Fruit fly (Drosophila melanogaster) whole organism, embryonic: ENCODE measurements around the gene CG31122.

Experiments
- Ada2b ChIP-seq: fragments of 200-800 bp; sonication (Bioruptor generic); IDR thresholded peaks from 2 replicates; pipeline ENCODE4 v1.3.6; 2022; ENCODE audit warnings: missing biosample characterization, missing genetic modification characterization
- CG10462 ChIP-seq: fragments of 200-800 bp; sonication (Bioruptor generic); optimal IDR thresholded peaks from 2 replicates; lab custom pipeline; 2016; ENCODE audit warnings: missing biosample characterization, missing genetic modification characterization
- CG10565 ChIP-seq: fragments of 200-800 bp; sonication (Bioruptor generic); optimal IDR thresholded peaks from 3 replicates; lab custom pipeline; 2016; ENCODE audit warnings: missing biosample characterization, mild to moderate bottlenecking, missing genetic modification characterization
- CG10654 ChIP-seq: fragments of 200-800 bp; sonication (Bioruptor generic); optimal IDR thresholded peaks from 2 replicates; lab custom pipeline; 2016; ENCODE audit warnings: missing biosample characterization, missing genetic modification characterization
- CG12219 ChIP-seq: fragments of 200-800 bp; sonication (Bioruptor generic); optimal IDR thresholded peaks from 3 replicates; lab custom pipeline; 2018; ENCODE audit warnings: missing biosample characterization, mild to moderate bottlenecking, missing genetic modification characterization
- CG12659 ChIP-seq: fragments of 200-800 bp; sonication (Bioruptor generic); optimal IDR thresholded peaks from 3 replicates; lab custom pipeline; 2017; ENCODE audit warnings: mild to moderate bottlenecking, missing biosample characterization, missing genetic modification reagents, missing genetic modification characterization
- CG13894 ChIP-seq: fragments of 200-800 bp; sonication (Bioruptor generic); optimal IDR thresholded peaks from 3 replicates; lab custom pipeline; 2018; ENCODE audit warnings: missing biosample characterization, mild to moderate bottlenecking, missing genetic modification characterization, moderate library complexity
- CG14014 ChIP-seq: fragments of 200-800 bp; sonication (Bioruptor generic); IDR thresholded peaks from 2 replicates; pipeline ENCODE4 v1.3.6; 2022; ENCODE audit warnings: missing biosample characterization, missing genetic modification characterization
- CG14441 ChIP-seq: fragments of 200-800 bp; sonication (Bioruptor generic); IDR thresholded peaks from 2 replicates; pipeline ENCODE4 v1.3.6; 2022; ENCODE audit warnings: missing biosample characterization, missing genetic modification characterization
- CG14667 ChIP-seq: fragments of 200-800 bp; sonication (Bioruptor generic); IDR thresholded peaks from 2 replicates; pipeline ENCODE4 v1.3.6; 2022; ENCODE audit warnings: missing biosample characterization, missing genetic modification characterization
- CG15011 ChIP-seq: fragments of 200-800 bp; sonication (Bioruptor generic); optimal IDR thresholded peaks from 3 replicates; lab custom pipeline; 2018; ENCODE audit warnings: missing biosample characterization, mild to moderate bottlenecking, missing genetic modification characterization
- CG15696 ChIP-seq: fragments of 200-800 bp; sonication (Bioruptor generic); optimal IDR thresholded peaks from 2 replicates; lab custom pipeline; 2019; ENCODE audit warnings: missing biosample characterization, mild to moderate bottlenecking, missing genetic modification characterization, moderate library complexity
- CG17359 ChIP-seq: fragments of 200-800 bp; sonication (Bioruptor generic); optimal IDR thresholded peaks from 3 replicates; lab custom pipeline; 2018; ENCODE audit warnings: missing biosample characterization, mild to moderate bottlenecking, missing genetic modification characterization, moderate library complexity
- CG18011 ChIP-seq: fragments of 200-800 bp; sonication (Bioruptor generic); optimal IDR thresholded peaks from 2 replicates; lab custom pipeline; 2017; ENCODE audit warnings: missing biosample characterization, missing genetic modification characterization, mild to moderate bottlenecking, moderate library complexity, missing genotype
- CG33213 ChIP-seq: fragments of 200-800 bp; sonication (Bioruptor generic); optimal IDR thresholded peaks from 3 replicates; lab custom pipeline; 2016; ENCODE audit warnings: missing biosample characterization, missing genetic modification characterization
- CG4424 ChIP-seq: fragments of 200-800 bp; sonication (Bioruptor generic); optimal IDR thresholded peaks from 3 replicates; lab custom pipeline; 2016; ENCODE audit warnings: missing biosample characterization, missing genetic modification characterization
- CG6272 ChIP-seq: fragments of 200-800 bp; sonication (Bioruptor generic); IDR thresholded peaks from 2 replicates; pipeline ENCODE4 v1.3.6; 2022; ENCODE audit warnings: missing biosample characterization, missing genetic modification characterization
- CG8290 ChIP-seq, 3 experiments: fragments of 200-800 bp; sonication (Bioruptor generic); optimal IDR thresholded peaks; 2 replicates each; lab custom pipeline; 2016 to 2019; ENCODE audit warnings: missing biosample characterization in 3 of 3, missing genetic modification characterization in 3 of 3, mild to moderate bottlenecking in 2 of 3, moderate library complexity in 1 of 3
- CG8765 ChIP-seq: fragments of 200-800 bp; sonication (Bioruptor generic); IDR thresholded peaks from 2 replicates; pipeline ENCODE4 v1.3.6; 2022; ENCODE audit warnings: missing biosample characterization, missing genetic modification characterization
- CrebB ChIP-seq: fragments of 200-800 bp; sonication (Bioruptor generic); optimal IDR thresholded peaks from 3 replicates; lab custom pipeline; 2018; ENCODE audit warnings: missing biosample characterization, mild to moderate bottlenecking, missing genetic modification characterization
- Dek ChIP-seq: fragments of 200-800 bp; sonication (Bioruptor generic); optimal IDR thresholded peaks from 3 replicates; lab custom pipeline; 2019; ENCODE audit warnings: missing biosample characterization, mild to moderate bottlenecking, missing genetic modification characterization, moderate library complexity
- Dll ChIP-seq: fragments of 200-800 bp; sonication (Bioruptor generic); IDR thresholded peaks from 4 replicates; pipeline ENCODE4 v1.3.6; 2022; ENCODE audit warnings: missing biosample characterization, missing genetic modification characterization; ENCODE audit not compliant: partially characterized antibody
- E2f1 ChIP-seq: fragments of 200-800 bp; sonication (Bioruptor generic); IDR thresholded peaks from 2 replicates; pipeline ENCODE4 v1.3.6; 2022; ENCODE audit warnings: missing biosample characterization, missing genetic modification characterization
- E2f2 ChIP-seq: fragments of 200-800 bp; sonication (Bioruptor generic); IDR thresholded peaks from 2 replicates; pipeline ENCODE4 v1.3.6; 2022; ENCODE audit warnings: missing biosample characterization, missing genetic modification characterization
- Gug ChIP-seq: fragments of 200-800 bp; sonication (Bioruptor generic); IDR thresholded peaks from 4 replicates; pipeline ENCODE4 v1.3.6; 2022; ENCODE audit warnings: missing biosample characterization, missing genetic modification characterization
- HmgD ChIP-seq: fragments of 200-800 bp; sonication (Bioruptor generic); optimal IDR thresholded peaks from 3 replicates; lab custom pipeline; 2016; ENCODE audit warnings: missing biosample characterization, missing genetic modification characterization
- MBD-R2 ChIP-seq: fragments of 200-800 bp; sonication (Bioruptor generic); IDR thresholded peaks from 2 replicates; pipeline ENCODE4 v1.3.6; 2022; ENCODE audit warnings: missing biosample characterization, missing genetic modification characterization
- Neu2 ChIP-seq: fragments of 200-800 bp; sonication (Bioruptor generic); optimal IDR thresholded peaks from 3 replicates; lab custom pipeline; 2016; ENCODE audit warnings: missing biosample characterization, missing genetic modification characterization, borderline replicate concordance
- Nf-YA ChIP-seq: fragments of 200-800 bp; sonication (Bioruptor generic); IDR thresholded peaks from 2 replicates; pipeline ENCODE4 v1.3.6; 2022; ENCODE audit warnings: missing biosample characterization, missing genetic modification characterization
- Sry-δ ChIP-seq: fragments of 200-800 bp; sonication (Bioruptor generic); optimal IDR thresholded peaks from 2 replicates; lab custom pipeline; 2016; ENCODE audit warnings: missing biosample characterization, missing genetic modification characterization
- abd-A ChIP-seq: fragments of 200-800 bp; sonication (Bioruptor generic); optimal IDR thresholded peaks from 3 replicates; lab custom pipeline; 2019; ENCODE audit warnings: missing biosample characterization, mild to moderate bottlenecking, missing genetic modification characterization, moderate library complexity
- ara ChIP-seq: fragments of 200-800 bp; sonication (Bioruptor generic); IDR thresholded peaks from 2 replicates; pipeline ENCODE4 v1.3.6; 2022; ENCODE audit warnings: missing biosample characterization, missing genetic modification characterization
- bsh ChIP-seq, 2 experiments: fragments of 200-800 bp; sonication (Bioruptor generic); optimal IDR thresholded peaks; 2 replicates each; lab custom pipeline; 2017 to 2018; ENCODE audit warnings: mild to moderate bottlenecking in 2 of 2, missing biosample characterization in 2 of 2, missing genetic modification characterization in 2 of 2, moderate library complexity in 1 of 2
- cad ChIP-seq: fragments of >200 bp; optimal IDR thresholded peaks from 2 replicates; lab custom pipeline; 2017; ENCODE audit warnings: missing biosample characterization, missing genetic modification characterization
- chn ChIP-seq: fragments of 200-800 bp; sonication (Bioruptor generic); optimal IDR thresholded peaks from 2 replicates; lab custom pipeline; 2016; ENCODE audit warnings: missing biosample characterization, missing genetic modification characterization
- crp ChIP-seq, 2 experiments: fragments of 200-800 bp; sonication (Bioruptor generic); optimal IDR thresholded peaks; 2 replicates in 1 of 2; 3 replicates in 1 of 2; lab custom pipeline; 2017; ENCODE audit warnings: missing biosample characterization in 2 of 2, missing genetic modification characterization in 2 of 2, mild to moderate bottlenecking in 1 of 2, moderate library complexity in 1 of 2
- ems ChIP-seq: fragments of 200-800 bp; sonication (Bioruptor generic); optimal IDR thresholded peaks from 3 replicates; lab custom pipeline; 2016; ENCODE audit warnings: missing biosample characterization, missing genetic modification characterization
- fu2 ChIP-seq: fragments of 200-800 bp; sonication (Bioruptor generic); optimal IDR thresholded peaks from 2 replicates; lab custom pipeline; 2016; ENCODE audit warnings: missing biosample characterization, missing genetic modification characterization
- gcm ChIP-seq: fragments of 200-800 bp; sonication (Bioruptor generic); optimal IDR thresholded peaks from 2 replicates; lab custom pipeline; 2019; ENCODE audit warnings: missing biosample characterization, mild to moderate bottlenecking, missing genetic modification characterization, moderate library complexity
- gsb-n ChIP-seq: fragments of 200-800 bp; sonication (Bioruptor generic); optimal IDR thresholded peaks from 3 replicates; lab custom pipeline; 2018; ENCODE audit warnings: missing biosample characterization, mild to moderate bottlenecking, missing genetic modification characterization
- her ChIP-seq: fragments of 200-800 bp; sonication (Bioruptor generic); optimal IDR thresholded peaks from 2 replicates; lab custom pipeline; 2016; ENCODE audit warnings: missing biosample characterization, missing genetic modification characterization
- hkb ChIP-seq, 2 experiments: fragments of 200-800 bp in 1 of 2; fragments of >200 bp in 1 of 2; sonication (Bioruptor generic) in 1 of 2; IDR thresholded peaks in 1 of 2; optimal IDR thresholded peaks in 1 of 2; 2 replicates each; pipeline versions ENCODE4 v1.3.6 to Lab custom; 2017 to 2022; ENCODE audit warnings: missing biosample characterization in 1 of 2, missing genetic modification characterization in 1 of 2
- lola ChIP-seq, 3 experiments: fragments of >200 bp in 2 of 3; fragments of 200-800 bp in 1 of 3; sonication (Bioruptor generic) in 1 of 3; optimal IDR thresholded peaks; 2 replicates each; lab custom pipeline; 2017 to 2019; ENCODE audit warnings: missing biosample characterization in 3 of 3, missing genetic modification characterization in 3 of 3, mild to moderate bottlenecking in 1 of 3, moderate library complexity in 1 of 3
- ranshi ChIP-seq: fragments of 200-800 bp; sonication (Bioruptor generic); IDR thresholded peaks from 2 replicates; pipeline ENCODE4 v1.3.6; 2022; ENCODE audit warnings: missing biosample characterization, missing genetic modification characterization
- row ChIP-seq: fragments of 200-800 bp; sonication (Bioruptor generic); IDR thresholded peaks from 3 replicates; pipeline ENCODE4 v1.3.6; 2022; ENCODE audit warnings: missing biosample characterization, missing genetic modification characterization
- sna ChIP-seq: fragments of 200-800 bp; sonication (Bioruptor generic); IDR thresholded peaks from 2 replicates; pipeline ENCODE4 v1.3.6; 2022; ENCODE audit warnings: missing biosample characterization, missing genetic modification characterization; ENCODE audit not compliant: partially characterized antibody
- trem ChIP-seq: fragments of 200-800 bp; optimal IDR thresholded peaks from 3 replicates; lab custom pipeline; 2019; ENCODE audit warnings: missing biosample characterization, mild to moderate bottlenecking, missing genetic modification characterization, moderate library complexity

The CG31122 gene

DNA sequence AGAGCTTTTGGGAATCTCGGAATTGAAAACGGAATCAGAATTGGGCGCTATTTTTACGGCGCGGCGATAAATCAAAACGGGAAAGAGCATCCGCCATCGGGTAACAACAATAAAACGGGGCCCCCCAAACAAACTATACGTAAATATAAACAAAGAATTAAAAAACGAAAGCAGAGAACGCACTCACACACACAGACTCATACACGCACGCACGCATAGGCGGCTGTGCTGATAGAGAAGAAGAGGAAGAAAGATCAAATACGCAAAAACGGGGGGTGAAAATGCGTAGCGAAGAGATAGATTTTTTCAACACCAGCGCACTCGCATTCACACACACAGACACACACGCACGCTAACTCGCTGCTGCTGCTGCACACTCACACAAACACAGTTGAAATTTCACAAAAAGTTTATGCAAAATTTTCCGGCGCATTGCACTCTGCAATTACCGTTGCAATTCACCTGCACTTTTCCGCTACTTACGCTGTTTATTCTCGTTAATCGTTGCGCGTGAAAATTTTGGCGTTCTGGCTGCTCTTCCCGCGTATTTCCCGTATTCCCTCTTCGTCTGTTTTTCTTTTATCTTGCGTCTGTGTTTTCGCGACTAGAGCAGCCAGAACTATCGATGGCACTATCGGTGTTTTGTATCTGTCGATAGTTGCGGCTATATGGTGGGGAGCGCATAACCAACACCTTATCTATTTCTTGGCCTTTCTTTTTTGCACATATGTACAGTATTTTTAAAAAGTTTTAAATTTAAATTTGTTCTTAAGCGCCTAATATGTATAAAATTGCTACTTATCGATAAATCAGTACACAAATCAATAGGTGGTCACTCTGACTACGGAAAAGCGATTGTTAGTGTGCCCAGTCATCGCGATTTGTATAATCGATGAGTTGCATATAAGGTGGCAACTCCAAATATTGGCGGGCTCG lies at the start of gene CG31122 (continued):
- TF ChIP-seq CG6272 (no peak), hkb (optimal IDR thresholded peaks at IDR 0.05; lab: Kevin White, UChicago) (peak; percentile 25), hkb (GFP tag; IDR thresholded peaks at IDR 0.05; lab: Robert Waterston, UW) (no peak), CG4424 (GFP tag; lab: Kevin White, UChicago) (peak; percentile 41), CG14667 (no peak), CrebB (no peak), CG13894 (no peak), CG15011 (GFP tag; lab: Kevin White, UChicago) (no peak), ranshi (GFP tag; lab: Robert Waterston, UW) (peak; percentile 82), cad (GFP tag; lab: Kevin White, UChicago) (no peak), Sry-δ (GFP tag; lab: Kevin White, UChicago) (peak; percentile 96), gsb-n (tag; lab: Kevin White, UChicago) (no peak), CG18011 (peak; percentile 12), E2f1 (GFP tag; lab: Robert Waterston, UW) (peak; percentile 49; the same call in 1 of the 2 replicates), CG17359 (tag; lab: Kevin White, UChicago) (no peak), CG14441 (GFP tag; lab: Robert Waterston, UW) (peak; percentile 44; the same call in 1 of the 2 replicates), lola (GFP tag; optimal IDR thresholded peaks at IDR 0.05; lab: Kevin White, UChicago) (peak in 1 of 3 experiments; percentile 28), HmgD (GFP tag; lab: Kevin White, UChicago) (no peak), chn (GFP tag; lab: Kevin White, UChicago) (peak; percentile 37), crp (GFP tag; optimal IDR thresholded peaks at IDR 0.05; lab: Kevin White, UChicago) (peak in 1 of 2 experiments; percentile 19), her (GFP tag; lab: Kevin White, UChicago) (peak; percentile 11), MBD-R2 (GFP tag; lab: Robert Waterston, UW) (peak; percentile 49), fu2 (no peak), CG12219 (no peak), Gug (GFP tag; lab: Robert Waterston, UW) (peak; percentile 60; the same call in 2 of the 4 replicates), ara (GFP tag; lab: Robert Waterston, UW) (no peak), CG10565 (no peak), Dll (GFP tag; lab: Robert Waterston, UW) (peak; percentile 99), Neu2 (GFP tag; lab: Kevin White, UChicago) (peak; percentile 91), CG14014 (GFP tag; lab: Robert Waterston, UW) (no peak), CG8765 (GFP tag; lab: Robert Waterston, UW) (0 out of 2 replicates have a peak, but pooled peaks have one; percentile 19), bsh (GFP tag; optimal IDR thresholded peaks at IDR 0.05; lab: Kevin White, UChicago) (peak in 1 of 2 experiments; percentile 28), trem (peak; percentile 86), Nf-YA (GFP tag; lab: Robert Waterston, UW) (no peak), sna (GFP tag; lab: Robert Waterston, UW) (peak; percentile 99), Dek (tag; lab: Kevin White, UChicago) (peak; percentile 33), Ada2b (peak; percentile 24; the same call in 1 of the 2 replicates), CG15696 (tag; lab: Kevin White, UChicago) (peak; percentile 23), CG10462 (GFP tag; lab: Kevin White, UChicago) (no peak), CG8290 (GFP tag; optimal IDR thresholded peaks at IDR 0.05; lab: Kevin White, UChicago) (no peak), CG8290 (tag; optimal IDR thresholded peaks at IDR 0.05; lab: Kevin White, UChicago) (no peak), CG10654 (peak; percentile 3), row (GFP tag; lab: Robert Waterston, UW) (peak; percentile 83), CG33213 (peak; percentile 48), CG12659 (GFP tag; lab: Kevin White, UChicago) (peak; percentile 56), ems (GFP tag; lab: Kevin White, UChicago) (peak; percentile 66), abd-A (peak; percentile 77), gcm (GFP tag; lab: Kevin White, UChicago) (no peak), E2f2 (peak; percentile 91)
